Worm (Caenorhabditis elegans): Measurements from ENCODE around the gene F11D11.3.

F11D11.3 gene

DNA sequence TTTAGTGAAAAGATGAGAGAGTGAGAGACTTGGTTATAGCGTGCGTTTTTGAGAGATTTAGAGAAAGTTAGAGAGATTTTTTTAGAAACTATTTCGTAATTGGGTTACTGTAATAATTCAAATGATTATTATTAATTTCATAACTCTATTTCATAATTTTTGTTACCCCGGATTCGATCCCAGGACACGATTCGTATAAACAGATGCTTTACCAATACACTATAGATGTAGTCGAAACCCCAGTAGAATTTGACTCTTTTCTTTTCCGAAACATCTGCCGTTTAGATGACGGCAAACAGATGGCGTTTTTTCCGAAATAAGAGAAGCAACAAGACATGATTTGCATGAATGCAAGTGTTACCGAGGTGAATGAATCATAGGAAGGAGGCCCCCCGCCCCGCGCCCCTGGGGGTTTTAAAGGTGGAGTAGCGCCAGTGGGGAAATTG is 50.0 kb downstream of the F11D11.3 start:
- peak; percentile 88 for TF ChIP-seq lin-32 (GFP tag; optimal IDR thresholded peaks at IDR 0.05)
- no peak for TF ChIP-seq mls-2 (tag; optimal IDR thresholded peaks at IDR 0.05)
- TF ChIP-seq unc-120 (tag; optimal IDR thresholded peaks at IDR 0.05; ENCODE audit: poor library complexity, severe bottlenecking) = no peak
- peak; percentile 69 for TF ChIP-seq cnd-1 (tag; optimal IDR thresholded peaks at IDR 0.05)
- peak; percentile 86 for TF ChIP-seq lsy-2 (tag; optimal IDR thresholded peaks at IDR 0.05)
- peak; percentile 50 for TF ChIP-seq ces-1 (GFP tag; optimal IDR thresholded peaks at IDR 0.05)
- peak; percentile 84 for TF ChIP-seq unc-39 (tag; optimal IDR thresholded peaks at IDR 0.05)
- no peak for TF ChIP-seq ceh-43 (GFP tag; optimal IDR thresholded peaks at IDR 0.05)
- TF ChIP-seq hlh-1 (tag; optimal IDR thresholded peaks at IDR 0.05) = no peak

DNA sequence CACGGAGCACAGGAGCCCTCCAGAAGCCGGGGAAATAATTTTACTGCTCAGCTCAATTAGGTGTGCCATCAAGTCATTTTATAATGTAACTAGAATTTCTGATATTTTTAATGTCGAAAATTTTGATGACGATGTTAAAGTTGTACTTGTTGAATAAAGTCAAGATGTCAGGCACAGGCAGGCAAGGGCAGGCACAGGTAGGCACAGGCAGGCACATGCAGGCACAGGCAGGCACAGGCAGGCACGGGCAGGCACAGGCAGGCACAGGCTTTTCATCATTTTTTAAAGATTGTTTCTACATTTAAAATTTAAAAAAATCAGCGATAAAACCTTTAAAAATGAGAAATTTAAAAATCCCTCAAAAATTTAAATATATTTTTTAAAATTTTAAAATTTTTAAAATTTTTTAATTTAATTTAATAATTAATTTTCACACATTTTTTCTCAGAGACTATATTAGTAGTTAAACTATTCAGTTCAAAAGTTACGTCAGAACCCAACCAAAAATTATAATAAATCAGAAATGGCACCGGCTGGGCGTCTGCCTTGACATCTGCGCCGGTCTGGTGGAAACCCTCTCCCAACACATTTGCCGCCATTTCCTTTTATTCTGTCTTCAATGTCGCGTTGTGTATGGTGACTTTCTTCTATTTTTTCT is 50.7 kb downstream of the F11D11.3 start, which contains the start of gene Y17D7C.6:
TSS of gene Y17D7C.6 (plus strand) at position 608 of the 658 bp plus-strand sequence.
- no peak for TF ChIP-seq mls-2 (tag; optimal IDR thresholded peaks at IDR 0.05)
- TF ChIP-seq bed-3 (GFP tag; optimal IDR thresholded peaks at IDR 0.05) = no peak
- TF ChIP-seq M03D4.4 (tag; optimal IDR thresholded peaks at IDR 0.05) = no peak
- TF ChIP-seq unc-120 (tag; optimal IDR thresholded peaks at IDR 0.05; ENCODE audit: poor library complexity, severe bottlenecking) = no peak
- no peak for TF ChIP-seq pha-4 (tag; optimal IDR thresholded peaks at IDR 0.05)

DNA sequence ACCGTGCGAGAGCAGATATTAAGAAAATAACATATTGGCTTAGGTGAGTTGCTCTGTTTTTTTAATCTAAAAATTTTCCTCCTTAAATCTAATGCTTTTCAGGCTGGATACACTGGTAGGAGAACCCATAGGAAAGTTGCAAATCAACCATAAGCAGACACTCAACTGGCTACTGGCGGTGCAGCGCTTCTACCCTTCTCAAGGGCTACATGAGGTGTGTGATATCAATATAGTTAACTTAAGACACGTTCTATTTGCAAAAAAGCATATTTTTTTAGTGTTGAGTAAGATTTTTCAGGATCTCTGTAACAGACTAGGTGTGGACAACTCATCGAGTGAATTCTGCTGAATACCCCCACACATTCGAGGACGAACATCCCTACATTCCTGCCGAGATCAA is 52.1 kb downstream of the F11D11.3 start:
- no peak for TF ChIP-seq unc-39 (tag; optimal IDR thresholded peaks at IDR 0.05)
- TF ChIP-seq drap-1 (GFP tag; optimal IDR thresholded peaks at IDR 0.05) = no peak
- no peak for TF ChIP-seq nhr-28 (tag; optimal IDR thresholded peaks at IDR 0.05)
- TF ChIP-seq unc-62 (GFP tag; optimal IDR thresholded peaks at IDR 0.05) = no peak
- TF ChIP-seq ceh-43 (GFP tag; optimal IDR thresholded peaks at IDR 0.05) = no peak
- TF ChIP-seq sptf-1 (tag; optimal IDR thresholded peaks at IDR 0.05) = no peak
